Worm (Caenorhabditis elegans) whole organism, young adult: ENCODE results near the gene ugt-1.

Source experiments
- B0336.3 ChIP-seq: fragments of 200-800 bp; sonication (Bioruptor generic); IDR thresholded peaks from 2 replicates; pipeline ENCODE4 v1.3.6; 2022; ENCODE audit warnings: missing genetic modification characterization, missing compliant biosample characterization
- F23B12.7 ChIP-seq: sonication (generic microtip); optimal IDR thresholded peaks from 2 replicates; lab custom pipeline; 2017; ENCODE audit warnings: missing genetic modification characterization, mild to moderate bottlenecking, missing compliant biosample characterization, antibody characterized with exemption, moderate library complexity; ENCODE audit not compliant: insufficient read depth
- ama-1 ChIP-seq, 3 experiments: fragments of 150-350 bp in 1 of 3; sonication (generic microtip) in 2 of 3; optimal IDR thresholded peaks; 2 replicates each; lab custom pipeline; 2014 to 2018; ENCODE audit warnings: missing biosample characterization in 2 of 3, missing genetic modification characterization in 2 of 3, missing genetic modification reagents in 2 of 3
- die-1 ChIP-seq: sonication (generic microtip); optimal IDR thresholded peaks from 2 replicates; lab custom pipeline; 2016; ENCODE audit warnings: missing genotype, mild to moderate bottlenecking, missing genetic modification characterization, missing compliant biosample characterization
- dpl-1 ChIP-seq: fragments of 150-350 bp; optimal IDR thresholded peaks from 2 replicates; lab custom pipeline; 2014; ENCODE audit warnings: missing biosample characterization, missing genetic modification reagents, missing genetic modification characterization
- him-1 ChIP-seq: sonication (generic microtip); optimal IDR thresholded peaks from 2 replicates; lab custom pipeline; 2016; ENCODE audit warnings: missing genotype, missing genetic modification reagents, missing genetic modification characterization, missing compliant biosample characterization
- mcd-1 ChIP-seq: fragments of 200-800 bp; sonication (Bioruptor generic); IDR thresholded peaks from 2 replicates; pipeline ENCODE4 v1.3.6; 2022; ENCODE audit warnings: missing genetic modification reagents, missing genetic modification characterization, missing compliant biosample characterization
- nfya-1 ChIP-seq: sonication (generic microtip); optimal IDR thresholded peaks from 2 replicates; lab custom pipeline; 2017; ENCODE audit warnings: antibody characterized with exemption, missing compliant biosample characterization, missing genetic modification characterization, borderline replicate concordance; ENCODE audit not compliant: insufficient read depth
- pbrm-1 ChIP-seq: fragments of 200-800 bp; sonication (Bioruptor generic); IDR thresholded peaks from 2 replicates; pipeline ENCODE4 v1.3.6; 2022; ENCODE audit warnings: missing genetic modification reagents, missing genetic modification characterization, missing compliant biosample characterization
- snpc-3.4 ChIP-seq: sonication (generic microtip); optimal IDR thresholded peaks from 2 replicates; lab custom pipeline; 2017; ENCODE audit warnings: missing genetic modification characterization, mild to moderate bottlenecking, missing compliant biosample characterization, antibody characterized with exemption, moderate library complexity, missing genotype, missing genetic modification reagents
- snpc-4 ChIP-seq, 5 experiments: fragments of 150-350 bp in 1 of 5; sonication (generic microtip) in 4 of 5; optimal IDR thresholded peaks; 2 replicates each; lab custom pipeline; 2014 to 2018; ENCODE audit warnings: missing genetic modification characterization in 5 of 5, missing biosample characterization in 3 of 5, antibody characterized with exemption in 2 of 5, mild to moderate bottlenecking in 2 of 5, missing compliant biosample characterization in 2 of 5, missing genotype in 2 of 5, moderate library complexity in 2 of 5, missing genetic modification reagents in 1 of 5
- zim-3 ChIP-seq: sonication (generic microtip); optimal IDR thresholded peaks from 2 replicates; lab custom pipeline; 2017; ENCODE audit warnings: mild to moderate bottlenecking, missing genetic modification characterization, moderate library complexity, missing compliant biosample characterization

ce11 chrV:10441135-10442024 is 45.9 kb downstream of the ugt-1 start, which contains the start of gene pap-1:
- TF ChIP-seq dpl-1 (no peak), zim-3 (tag; lab: Kevin White, UChicago) (no peak), snpc-4 (GFP tag; optimal IDR thresholded peaks at IDR 0.05; lab: Kevin White, UChicago) (no peak), snpc-4 (tag; optimal IDR thresholded peaks at IDR 0.05; lab: Kevin White, UChicago) (no peak), him-1 (tag; lab: Kevin White, UChicago) (no peak), pbrm-1 (no peak), die-1 (tag; lab: Kevin White, UChicago) (no peak), B0336.3 (GFP tag; lab: Robert Waterston, UW) (no peak), F23B12.7 (no peak), snpc-3.4 (tag; lab: Kevin White, UChicago) (no peak), ama-1 (optimal IDR thresholded peaks at IDR 0.05; lab: Kevin White, UChicago) (no peak), ama-1 (GFP tag; optimal IDR thresholded peaks at IDR 0.05; lab: Kevin White, UChicago) (no peak), mcd-1 (GFP tag; lab: Robert Waterston, UW) (no peak), nfya-1 (tag; lab: Kevin White, UChicago) (no peak)
